Fruit fly (Drosophila melanogaster) whole organism, adult: ENCODE data around the gene Ipp.

Experiments used
- CG11617 ChIP-seq: fragments of 200-800 bp; sonication (Bioruptor generic); optimal IDR thresholded peaks from 2 replicates; lab custom pipeline; 2017; ENCODE audit warnings: mild to moderate bottlenecking, missing biosample characterization, missing genetic modification reagents, missing genetic modification characterization
- CG12768 ChIP-seq: fragments of 200-800 bp; sonication (Bioruptor generic); optimal IDR thresholded peaks from 2 replicates; lab custom pipeline; 2017; ENCODE audit warnings: missing biosample characterization, missing genetic modification characterization, mild to moderate bottlenecking, moderate library complexity, missing genetic modification reagents
- CG14711 ChIP-seq: fragments of 200-800 bp; sonication (Bioruptor generic); optimal IDR thresholded peaks from 2 replicates; lab custom pipeline; 2018; ENCODE audit warnings: missing biosample characterization, mild to moderate bottlenecking, missing genetic modification characterization, moderate library complexity
- CG33017 ChIP-seq: fragments of 200-800 bp; sonication (Bioruptor generic); optimal IDR thresholded peaks from 2 replicates; lab custom pipeline; 2018; ENCODE audit warnings: missing biosample characterization, mild to moderate bottlenecking, missing genetic modification characterization, moderate library complexity
- CG5204 ChIP-seq: fragments of 200-800 bp; sonication (Bioruptor generic); optimal IDR thresholded peaks from 2 replicates; lab custom pipeline; 2016; ENCODE audit warnings: missing biosample characterization, missing genetic modification characterization
- CG7045 ChIP-seq: fragments of 200-800 bp; sonication (Bioruptor generic); optimal IDR thresholded peaks from 2 replicates; lab custom pipeline; 2017; ENCODE audit warnings: missing biosample characterization, mild to moderate bottlenecking, missing genetic modification characterization
- Crg-1 ChIP-seq: fragments of 200-800 bp; sonication (Bioruptor generic); optimal IDR thresholded peaks from 2 replicates; lab custom pipeline; 2016; ENCODE audit warnings: missing biosample characterization, missing genetic modification characterization
- Hr96 ChIP-seq: fragments of 200-800 bp; sonication (Bioruptor generic); optimal IDR thresholded peaks from 2 replicates; lab custom pipeline; 2016; ENCODE audit warnings: missing biosample characterization, missing genetic modification characterization
- Mnt ChIP-seq: fragments of 200-800 bp; sonication (Bioruptor generic); optimal IDR thresholded peaks from 2 replicates; lab custom pipeline; 2016; ENCODE audit warnings: missing biosample characterization, mild to moderate bottlenecking, missing genetic modification characterization
- kay ChIP-seq: fragments of 200-800 bp; sonication (Bioruptor generic); peaks from one replicate; lab custom pipeline; 2016; ENCODE audit warnings: missing biosample characterization, missing genetic modification characterization, borderline replicate concordance
- pad ChIP-seq: fragments of 200-800 bp; sonication (Bioruptor generic); optimal IDR thresholded peaks from 3 replicates; lab custom pipeline; 2017; ENCODE audit warnings: missing biosample characterization, missing genetic modification characterization, mild to moderate bottlenecking, moderate library complexity, missing genetic modification reagents
- toe ChIP-seq: fragments of 200-800 bp; sonication (Bioruptor generic); optimal IDR thresholded peaks from 2 replicates; lab custom pipeline; 2016; ENCODE audit warnings: missing biosample characterization, missing genetic modification characterization

dm6 chr3R:13923626-13924025, 35.0 kb upstream of the Ipp start:
- TF ChIP-seq CG7045 (GFP tag; lab: Kevin White, UChicago) (no peak), pad (GFP tag; lab: Kevin White, UChicago) (no peak), CG14711 (tag; lab: Kevin White, UChicago) (no peak), CG11617 (no peak), CG5204 (GFP tag; lab: Kevin White, UChicago) (no peak), Mnt (GFP tag; lab: Kevin White, UChicago) (no peak), Crg-1 (GFP tag; lab: Kevin White, UChicago) (no peak), Hr96 (GFP tag; lab: Kevin White, UChicago) (no peak), CG33017 (no peak), CG12768 (no peak), kay (GFP tag; lab: Kevin White, UChicago) (no peak), toe (GFP tag; lab: Kevin White, UChicago) (no peak)
